Worm (Caenorhabditis elegans) whole organism, L1 larva: Measurements from ENCODE around the gene str-236.

Source experiments
- dpl-1 ChIP-seq, 3 experiments: fragments of 150-350 bp in 2 of 3; sonication (generic microtip) in 1 of 3; optimal IDR thresholded peaks; 2 replicates each; lab custom pipeline; 2014 to 2017; ENCODE audit warnings: missing biosample characterization in 3 of 3, missing genetic modification characterization in 3 of 3, missing genetic modification reagents in 3 of 3
- jun-1 ChIP-seq: fragments of 150-350 bp; optimal IDR thresholded peaks from 2 replicates; lab custom pipeline; 2014; ENCODE audit warnings: missing biosample characterization, missing genetic modification reagents, missing genetic modification characterization
- nhr-12 ChIP-seq: sonication (generic microtip); optimal IDR thresholded peaks from 2 replicates; lab custom pipeline; 2017; ENCODE audit warnings: missing biosample characterization, missing genetic modification characterization
- snpc-4 ChIP-seq: fragments of 150-350 bp; optimal IDR thresholded peaks from 2 replicates; lab custom pipeline; 2014; ENCODE audit warnings: missing biosample characterization, missing genetic modification characterization
- tbx-2 ChIP-seq: sonication (generic microtip); optimal IDR thresholded peaks from 2 replicates; lab custom pipeline; 2016; ENCODE audit warnings: missing genetic modification characterization, missing compliant biosample characterization

DNA sequence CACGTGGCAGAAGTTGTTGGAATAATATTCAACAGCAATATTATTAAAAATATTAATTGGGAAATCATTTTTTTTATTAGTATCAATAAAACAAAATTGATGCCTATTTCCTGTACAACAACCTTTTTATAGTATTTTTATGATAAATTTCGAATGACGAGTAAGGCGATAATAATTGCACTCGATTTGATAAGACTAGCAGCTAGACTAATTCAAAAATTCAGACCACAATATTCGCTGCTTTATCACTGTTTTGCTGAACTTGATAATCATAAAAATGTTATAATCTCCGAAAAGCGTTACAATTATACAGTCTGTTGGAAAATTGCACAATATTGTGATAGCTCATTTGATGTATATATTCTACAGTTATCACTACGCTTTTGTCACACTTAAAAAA, 17.8 kb upstream of the str-236 start, which contains the start of gene oac-32:
- TF ChIP-seq jun-1 (tag; lab: Kevin White, UChicago) (no peak), tbx-2 (tag; lab: Kevin White, UChicago) (no peak), dpl-1 (GFP tag; optimal IDR thresholded peaks at IDR 0.05; lab: Kevin White, UChicago) (no peak), nhr-12 (tag; lab: Kevin White, UChicago) (no peak), snpc-4 (tag; lab: Kevin White, UChicago) (no peak)
